Fruit fly (Drosophila melanogaster) whole organism, embryonic: ENCODE results near the gene Ids.

Source experiments
- Bdp1 ChIP-seq: fragments of 200-800 bp; sonication (Bioruptor generic); optimal IDR thresholded peaks from 3 replicates; lab custom pipeline; 2016; ENCODE audit warnings: missing biosample characterization, missing genetic modification characterization
- Bteb2 ChIP-seq: fragments of 200-800 bp; sonication (Bioruptor generic); optimal IDR thresholded peaks from 2 replicates; lab custom pipeline; 2016; ENCODE audit warnings: missing biosample characterization, missing genetic modification characterization
- CG10431 ChIP-seq: fragments of 200-800 bp; sonication (Bioruptor generic); optimal IDR thresholded peaks from 3 replicates; lab custom pipeline; 2018; ENCODE audit warnings: missing biosample characterization, mild to moderate bottlenecking, missing genetic modification characterization
- CG11504 ChIP-seq: fragments of 200-800 bp; sonication (Bioruptor generic); optimal IDR thresholded peaks from 3 replicates; lab custom pipeline; 2019; ENCODE audit warnings: missing biosample characterization, mild to moderate bottlenecking, missing genetic modification characterization, moderate library complexity
- CG12236 ChIP-seq: fragments of 200-800 bp; sonication (Bioruptor generic); optimal IDR thresholded peaks from 2 replicates; lab custom pipeline; 2016; ENCODE audit warnings: missing biosample characterization, missing genetic modification characterization
- CG12659 ChIP-seq: fragments of 200-800 bp; sonication (Bioruptor generic); optimal IDR thresholded peaks from 3 replicates; lab custom pipeline; 2017; ENCODE audit warnings: mild to moderate bottlenecking, missing biosample characterization, missing genetic modification reagents, missing genetic modification characterization
- CG14441 ChIP-seq: fragments of 200-800 bp; sonication (Bioruptor generic); IDR thresholded peaks from 2 replicates; pipeline ENCODE4 v1.3.6; 2022; ENCODE audit warnings: missing biosample characterization, missing genetic modification characterization
- CG14710 ChIP-seq: fragments of 200-800 bp; sonication (Bioruptor generic); optimal IDR thresholded peaks from 3 replicates; lab custom pipeline; 2019; ENCODE audit warnings: missing biosample characterization, mild to moderate bottlenecking, missing genetic modification characterization, moderate library complexity
- CG15011 ChIP-seq: fragments of 200-800 bp; sonication (Bioruptor generic); optimal IDR thresholded peaks from 3 replicates; lab custom pipeline; 2018; ENCODE audit warnings: missing biosample characterization, mild to moderate bottlenecking, missing genetic modification characterization
- CG1603 ChIP-seq: fragments of 200-800 bp; sonication (Bioruptor generic); optimal IDR thresholded peaks from 2 replicates; lab custom pipeline; 2019; ENCODE audit warnings: missing biosample characterization, mild to moderate bottlenecking, missing genetic modification characterization, moderate library complexity
- CG17385 ChIP-seq: fragments of 200-800 bp; sonication (Bioruptor generic); optimal IDR thresholded peaks from 3 replicates; lab custom pipeline; 2018; ENCODE audit warnings: missing biosample characterization, mild to moderate bottlenecking, missing genetic modification characterization
- CG17612 ChIP-seq: fragments of 200-800 bp; sonication (Bioruptor generic); IDR thresholded peaks from 2 replicates; pipeline ENCODE4 v1.3.6; 2022; ENCODE audit warnings: missing biosample characterization, missing genetic modification characterization
- CG17912 ChIP-seq: fragments of 200-800 bp; sonication (Bioruptor generic); optimal IDR thresholded peaks from 2 replicates; lab custom pipeline; 2018; ENCODE audit warnings: missing biosample characterization, mild to moderate bottlenecking, missing genetic modification characterization
- CG18476 ChIP-seq: fragments of 200-800 bp; sonication (Bioruptor generic); optimal IDR thresholded peaks from 2 replicates; lab custom pipeline; 2016; ENCODE audit warnings: missing biosample characterization, mild to moderate bottlenecking, missing genetic modification characterization
- CG2202 ChIP-seq: fragments of 200-800 bp; sonication (Bioruptor generic); optimal IDR thresholded peaks from 2 replicates; lab custom pipeline; 2018; ENCODE audit warnings: missing biosample characterization, mild to moderate bottlenecking, missing genetic modification characterization
- CG31224 ChIP-seq: fragments of 200-800 bp; sonication (Bioruptor generic); IDR thresholded peaks from 2 replicates; pipeline ENCODE4 v1.3.6; 2022; ENCODE audit warnings: missing biosample characterization, missing genetic modification characterization
- CG32767 ChIP-seq: fragments of 200-800 bp; sonication (Bioruptor generic); IDR thresholded peaks from 2 replicates; pipeline ENCODE4 v1.3.6; 2022; ENCODE audit warnings: missing biosample characterization, missing genetic modification characterization
- CG3407 ChIP-seq: fragments of 200-800 bp; sonication (Bioruptor generic); optimal IDR thresholded peaks from 2 replicates; lab custom pipeline; 2018; ENCODE audit warnings: missing biosample characterization, mild to moderate bottlenecking, missing genetic modification characterization
- CG34376 ChIP-seq: fragments of 200-800 bp; sonication (Bioruptor generic); optimal IDR thresholded peaks from 2 replicates; lab custom pipeline; 2018; ENCODE audit warnings: missing biosample characterization, mild to moderate bottlenecking, missing genetic modification characterization
- CG3838 ChIP-seq: fragments of 200-800 bp; sonication (Bioruptor generic); optimal IDR thresholded peaks from 3 replicates; lab custom pipeline; 2016; ENCODE audit warnings: missing biosample characterization, missing genetic modification characterization
- CG6813 ChIP-seq: fragments of 200-800 bp; sonication (Bioruptor generic); optimal IDR thresholded peaks from 2 replicates; lab custom pipeline; 2017; ENCODE audit warnings: missing biosample characterization, missing genetic modification characterization, mild to moderate bottlenecking, moderate library complexity, missing genetic modification reagents
- CG8290 ChIP-seq, 3 experiments: fragments of 200-800 bp; sonication (Bioruptor generic); optimal IDR thresholded peaks; 2 replicates each; lab custom pipeline; 2016 to 2019; ENCODE audit warnings: missing biosample characterization in 3 of 3, missing genetic modification characterization in 3 of 3, mild to moderate bottlenecking in 2 of 3, moderate library complexity in 1 of 3
- CG8388 ChIP-seq: fragments of 200-800 bp; sonication (Bioruptor generic); optimal IDR thresholded peaks from 2 replicates; lab custom pipeline; 2019; ENCODE audit warnings: missing biosample characterization, mild to moderate bottlenecking, missing genetic modification characterization, moderate library complexity
- Chrac-16 ChIP-seq: fragments of 200-800 bp; sonication (Bioruptor generic); optimal IDR thresholded peaks from 3 replicates; lab custom pipeline; 2016; ENCODE audit warnings: missing biosample characterization, missing genetic modification characterization
- Drgx ChIP-seq: fragments of 200-800 bp; sonication (Bioruptor generic); IDR thresholded peaks from 2 replicates; pipeline ENCODE4 v1.3.6; 2022; ENCODE audit warnings: missing biosample characterization, missing genetic modification characterization
- E2f1 ChIP-seq: fragments of 200-800 bp; sonication (Bioruptor generic); IDR thresholded peaks from 2 replicates; pipeline ENCODE4 v1.3.6; 2022; ENCODE audit warnings: missing biosample characterization, missing genetic modification characterization
- Ets97D ChIP-seq: fragments of 200-800 bp; sonication (Bioruptor generic); optimal IDR thresholded peaks from 3 replicates; lab custom pipeline; 2016; ENCODE audit warnings: missing biosample characterization, missing genetic modification characterization
- HLH3B ChIP-seq: fragments of 200-800 bp; sonication (Bioruptor generic); IDR thresholded peaks from 2 replicates; pipeline ENCODE4 v1.3.6; 2022; ENCODE audit warnings: missing biosample characterization, missing genetic modification characterization
- MTF-1 ChIP-seq: fragments of 200-800 bp; sonication (Bioruptor generic); optimal IDR thresholded peaks from 2 replicates; lab custom pipeline; 2018; ENCODE audit warnings: missing biosample characterization, mild to moderate bottlenecking, missing genetic modification characterization, borderline replicate concordance
- Med ChIP-seq: fragments of 200-800 bp; sonication (Bioruptor generic); peaks from one replicate; lab custom pipeline; 2016; ENCODE audit warnings: missing biosample characterization, missing genetic modification characterization, mild to moderate bottlenecking, inconsistent platforms, moderate library complexity
- Pdp1 ChIP-seq, 2 experiments: fragments of 200-800 bp; sonication (Bioruptor generic); optimal IDR thresholded peaks; 3 replicates each; lab custom pipeline; 2016; ENCODE audit warnings: missing biosample characterization in 2 of 2, missing genetic modification characterization in 2 of 2, mild to moderate bottlenecking in 1 of 2, moderate library complexity in 1 of 2
- Rfx ChIP-seq: fragments of 200-800 bp; sonication (Bioruptor generic); IDR thresholded peaks from 2 replicates; pipeline ENCODE4 v1.3.6; 2022; ENCODE audit warnings: missing biosample characterization, missing genetic modification characterization
- Sox100B ChIP-seq: fragments of 200-800 bp; sonication (Bioruptor generic); optimal IDR thresholded peaks from 3 replicates; lab custom pipeline; 2018; ENCODE audit warnings: missing biosample characterization, mild to moderate bottlenecking, missing genetic modification characterization
- bcd ChIP-seq: fragments of 200-800 bp; sonication (Bioruptor generic); optimal IDR thresholded peaks from 2 replicates; lab custom pipeline; 2017; ENCODE audit warnings: missing biosample characterization, mild to moderate bottlenecking, missing genetic modification characterization
- chinmo ChIP-seq: fragments of 200-800 bp; sonication (Bioruptor generic); IDR thresholded peaks from 4 replicates; pipeline ENCODE4 v1.3.6; 2022; ENCODE audit warnings: missing biosample characterization, missing genetic modification characterization; ENCODE audit not compliant: partially characterized antibody
- exex ChIP-seq: fragments of 200-800 bp; sonication (Bioruptor generic); optimal IDR thresholded peaks from 4 replicates; lab custom pipeline; 2018; ENCODE audit warnings: missing biosample characterization, mild to moderate bottlenecking, missing genetic modification characterization, moderate library complexity
- gfzf ChIP-seq: fragments of 200-800 bp; sonication (Bioruptor generic); optimal IDR thresholded peaks from 2 replicates; lab custom pipeline; 2016; ENCODE audit warnings: missing biosample characterization, mild to moderate bottlenecking, missing genetic modification characterization, moderate library complexity
- gro ChIP-seq: fragments of 200-800 bp; sonication (Bioruptor generic); optimal IDR thresholded peaks from 2 replicates; lab custom pipeline; 2016; ENCODE audit warnings: missing biosample characterization, missing genetic modification characterization
- kni ChIP-seq: fragments of 200-800 bp; sonication (Bioruptor generic); optimal IDR thresholded peaks from 3 replicates; lab custom pipeline; 2017; ENCODE audit warnings: mild to moderate bottlenecking, missing biosample characterization, missing genetic modification reagents, missing genetic modification characterization
- nerfin-1 ChIP-seq: fragments of 200-800 bp; sonication (Bioruptor generic); optimal IDR thresholded peaks from 3 replicates; lab custom pipeline; 2019; ENCODE audit warnings: missing biosample characterization, mild to moderate bottlenecking, missing genetic modification characterization, moderate library complexity
- otp ChIP-seq: fragments of 200-800 bp; sonication (Bioruptor generic); IDR thresholded peaks from 3 replicates; pipeline ENCODE4, ENCODE4 v1.3.6; 2022; ENCODE audit warnings: missing biosample characterization, missing genetic modification characterization
- pho ChIP-seq: fragments of 200-800 bp; sonication (Bioruptor generic); optimal IDR thresholded peaks from 2 replicates; lab custom pipeline; 2016; ENCODE audit warnings: missing biosample characterization, missing genetic modification characterization
- so ChIP-seq: fragments of 200-800 bp; sonication (Bioruptor generic); IDR thresholded peaks from 3 replicates; pipeline ENCODE4 v1.3.6; 2022; ENCODE audit warnings: missing biosample characterization, missing genetic modification characterization
- sqz ChIP-seq: fragments of 200-800 bp; sonication (Bioruptor generic); optimal IDR thresholded peaks from 3 replicates; lab custom pipeline; 2018; ENCODE audit warnings: missing biosample characterization, mild to moderate bottlenecking, missing genetic modification characterization
- sug ChIP-seq: fragments of 200-800 bp; optimal IDR thresholded peaks from 2 replicates; lab custom pipeline; 2019; ENCODE audit warnings: missing biosample characterization, mild to moderate bottlenecking, missing genetic modification characterization, moderate library complexity
- wek ChIP-seq: fragments of 200-800 bp; sonication (Bioruptor generic); optimal IDR thresholded peaks from 3 replicates; lab custom pipeline; 2018; ENCODE audit warnings: missing biosample characterization, mild to moderate bottlenecking, missing genetic modification characterization, moderate library complexity
- z ChIP-seq: fragments of 200-800 bp; sonication (Bioruptor generic); IDR thresholded peaks from 3 replicates; pipeline ENCODE4 v1.3.6; 2022; ENCODE audit warnings: missing biosample characterization, missing genetic modification characterization

The Ids gene

DNA sequence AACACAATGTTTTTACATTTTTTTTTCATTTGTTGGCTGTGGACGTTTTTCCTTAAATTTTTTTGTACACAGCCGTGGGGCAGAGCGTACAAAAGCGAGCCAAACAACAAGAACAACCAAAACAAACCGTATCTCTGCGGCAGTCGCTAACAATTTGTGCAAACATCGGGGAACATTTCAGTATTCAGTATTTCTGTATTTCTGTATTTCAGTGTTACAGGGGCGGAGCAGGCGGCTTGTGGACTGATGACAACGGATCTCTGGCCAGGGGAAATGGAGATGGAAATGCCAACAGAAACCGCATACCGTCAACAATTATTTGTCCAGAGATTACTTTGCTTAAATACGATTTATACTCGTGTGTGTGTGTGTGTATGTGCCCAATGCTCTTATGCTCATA is 12.5 kb downstream of the Ids start (continued):
- peak in 1 of 2 experiments; percentile 12 for TF ChIP-seq Pdp1 (GFP tag; optimal IDR thresholded peaks at IDR 0.05; lab: Kevin White, UChicago)
- no peak for TF ChIP-seq Sox100B (GFP tag; lab: Kevin White, UChicago)
- TF ChIP-seq CG18476 = no peak
- TF ChIP-seq Drgx = no peak
- peak; percentile 3 for TF ChIP-seq CG12236 (GFP tag; lab: Kevin White, UChicago)
- TF ChIP-seq CG1603 (tag; lab: Kevin White, UChicago) = peak; percentile 49
- no peak for TF ChIP-seq CG17612
- 0 out of 2 replicates have a peak, but pooled peaks have one; percentile 17 for TF ChIP-seq Rfx (GFP tag; lab: Robert Waterston, UW)
- peak; percentile 38; the same call in 1 of the 2 replicates for TF ChIP-seq CG14441 (GFP tag; lab: Robert Waterston, UW)
- TF ChIP-seq Bteb2 = no peak
- TF ChIP-seq Chrac-16 (GFP tag; lab: Kevin White, UChicago) = no peak
- TF ChIP-seq Ets97D (GFP tag; lab: Kevin White, UChicago) = no peak
- TF ChIP-seq E2f1 = 0 out of 2 replicates have a peak, but pooled peaks have one; percentile 23
- TF ChIP-seq otp = peak; percentile 90
- TF ChIP-seq CG8290 (GFP tag; optimal IDR thresholded peaks at IDR 0.05; lab: Kevin White, UChicago) = no peak
- peak in 1 of 2 experiments; percentile 44 for TF ChIP-seq CG8290 (tag; optimal IDR thresholded peaks at IDR 0.05; lab: Kevin White, UChicago)
- peak; percentile 19 for TF ChIP-seq CG2202 (tag; lab: Kevin White, UChicago)
- TF ChIP-seq MTF-1 = no peak
- TF ChIP-seq CG11504 = no peak
- TF ChIP-seq Med = peak; percentile 83
- TF ChIP-seq CG12659 (GFP tag; lab: Kevin White, UChicago) = peak; percentile 13
- TF ChIP-seq bcd = peak; percentile 32
- no peak for TF ChIP-seq nerfin-1 (tag; lab: Kevin White, UChicago)
- TF ChIP-seq exex (tag; lab: Kevin White, UChicago) = no peak
- peak; percentile 22 for TF ChIP-seq CG15011 (GFP tag; lab: Kevin White, UChicago)
- no peak for TF ChIP-seq CG8388
- TF ChIP-seq pho = peak; percentile 10
- TF ChIP-seq CG17912 (GFP tag; lab: Kevin White, UChicago) = peak; percentile 1
- TF ChIP-seq gfzf (GFP tag; lab: Kevin White, UChicago) = no peak
- 0 out of 3 replicates have a peak, but pooled peaks have one; percentile 19 for TF ChIP-seq z (GFP tag; lab: Robert Waterston, UW)
- peak; percentile 56 for TF ChIP-seq wek (GFP tag; lab: Kevin White, UChicago)
- TF ChIP-seq CG3838 (GFP tag; lab: Kevin White, UChicago) = peak; percentile 12
- no peak for TF ChIP-seq chinmo (GFP tag; lab: Robert Waterston, UW)
- TF ChIP-seq CG10431 = peak; percentile 33
- TF ChIP-seq HLH3B (GFP tag; lab: Robert Waterston, UW) = peak; percentile 27; the same call in 1 of the 2 replicates
- peak; percentile 56 for TF ChIP-seq sqz
- TF ChIP-seq gro = no peak
- peak; percentile 31; the same call in 1 of the 3 replicates for TF ChIP-seq so (GFP tag; lab: Robert Waterston, UW)
- TF ChIP-seq CG14710 = peak; percentile 2
- TF ChIP-seq CG6813 = peak; percentile 60
- no peak for TF ChIP-seq CG34376 (GFP tag; lab: Kevin White, UChicago)
- no peak for TF ChIP-seq CG31224 (GFP tag; lab: Robert Waterston, UW)
- TF ChIP-seq Bdp1 = no peak
- TF ChIP-seq sug (tag; lab: Kevin White, UChicago) = no peak
- peak; percentile 10 for TF ChIP-seq CG17385 (GFP tag; lab: Kevin White, UChicago)
- TF ChIP-seq CG32767 (GFP tag; lab: Robert Waterston, UW) = peak; percentile 40; the same call in 1 of the 2 replicates
- TF ChIP-seq CG3407 = peak; percentile 10
- TF ChIP-seq kni (GFP tag; lab: Kevin White, UChicago) = peak; percentile 57
